Fruit fly (Drosophila melanogaster): ENCODE data around the gene Tsp66E.
A peak's percentile ranks its signal among the peaks of the same experiment; 100 is the strongest.

Tsp66E gene

DNA sequence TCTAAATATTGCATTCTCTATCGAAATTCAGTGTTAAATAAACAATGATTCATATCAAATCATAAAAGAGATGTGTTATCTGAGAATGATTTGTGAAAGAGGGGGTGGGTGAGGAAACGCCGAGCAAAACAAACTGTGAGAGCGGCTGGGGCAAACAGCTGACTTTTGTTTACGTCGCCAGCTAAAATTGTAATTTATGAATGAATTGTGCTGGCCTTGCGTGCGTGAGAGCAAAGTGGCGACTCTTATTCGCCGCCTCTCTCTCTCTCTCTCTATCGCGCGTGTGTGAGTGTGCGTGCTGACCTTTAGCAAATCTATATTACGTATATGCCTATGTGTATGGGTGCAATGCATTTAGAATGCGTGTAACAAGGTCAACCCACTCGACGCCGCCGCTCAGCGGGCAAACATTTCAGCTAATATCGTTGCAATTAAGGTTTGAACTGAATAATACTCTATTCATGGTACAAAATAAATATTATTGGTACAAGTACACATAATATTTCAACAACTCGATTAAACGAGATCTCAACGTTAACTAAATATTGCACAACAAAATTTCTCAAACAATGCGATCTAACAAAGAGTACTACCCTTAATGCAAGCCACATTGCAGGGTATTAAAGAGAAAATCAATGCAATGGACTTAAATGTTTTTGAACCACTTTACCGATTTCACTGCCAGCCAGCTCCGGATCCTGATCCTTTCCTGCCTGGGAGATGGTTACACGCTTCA is 66.5 kb downstream of the Tsp66E start (continued):
- TF ChIP-seq Smox (GFP tag; optimal IDR thresholded peaks at IDR 0.05) (no peak), topi (GFP tag; optimal IDR thresholded peaks at IDR 0.05) (peak; percentile 27), acj6 (GFP tag; optimal IDR thresholded peaks at IDR 0.05) (peak; percentile 46), lz (GFP tag; optimal IDR thresholded peaks at IDR 0.05) (peak; percentile 28), CG34406 (GFP tag; optimal IDR thresholded peaks at IDR 0.05) (peak; percentile 29), Gug (GFP tag; IDR thresholded peaks at IDR 0.05) (peak; percentile 54; the same call in 1 of the 2 replicates), Sox102F (GFP tag; optimal IDR thresholded peaks at IDR 0.05) (no peak), Eip75B (GFP tag; optimal IDR thresholded peaks at IDR 0.05) (no peak), CG11294 (GFP tag; IDR thresholded peaks at IDR 0.05) (peak; percentile 80; the same call in 1 of the 2 replicates), CG31627 (GFP tag; optimal IDR thresholded peaks at IDR 0.05) (peak; percentile 62), vri (GFP tag; optimal IDR thresholded peaks at IDR 0.05) (no peak), Met (GFP tag; optimal IDR thresholded peaks at IDR 0.05) (no peak), CG8119 (GFP tag; IDR thresholded peaks at IDR 0.05) (peak; percentile 72; the same call in 2 of the 3 replicates), esn (GFP tag; optimal IDR thresholded peaks at IDR 0.05) (peak; percentile 58), Sox15 (GFP tag; optimal IDR thresholded peaks at IDR 0.05) (no peak), OdsH (GFP tag; optimal IDR thresholded peaks at IDR 0.05) (peak; percentile 61), Eip78C (GFP tag) (peak; percentile 60), fd59A (GFP tag; optimal IDR thresholded peaks at IDR 0.05) (no peak), fkh (GFP tag; optimal IDR thresholded peaks at IDR 0.05) (peak; percentile 67), CG8632 (GFP tag; optimal IDR thresholded peaks at IDR 0.05) (peak; percentile 6), Ets21C (GFP tag; optimal IDR thresholded peaks at IDR 0.05) (no peak), Sox14 (GFP tag; optimal IDR thresholded peaks at IDR 0.05) (peak; percentile 40), achi (GFP tag; optimal IDR thresholded peaks at IDR 0.05) (peak; percentile 22), CG4318 (GFP tag; optimal IDR thresholded peaks at IDR 0.05) (no peak), fd85E (GFP tag; optimal IDR thresholded peaks at IDR 0.05) (no peak), CG6808 (GFP tag; optimal IDR thresholded peaks at IDR 0.05) (no peak), CG3032 (tag; optimal IDR thresholded peaks at IDR 0.05) (no peak), CG3919 (GFP tag; optimal IDR thresholded peaks at IDR 0.05) (no peak), CG10669 (GFP tag; optimal IDR thresholded peaks at IDR 0.05) (no peak)

- no peak for TF ChIP-seq ss (GFP tag; optimal IDR thresholded peaks at IDR 0.05)
- no peak for TF ChIP-seq salr (GFP tag; optimal IDR thresholded peaks at IDR 0.05)
- TF ChIP-seq svp (GFP tag): no peak
- TF ChIP-seq Blimp-1 (GFP tag; optimal IDR thresholded peaks at IDR 0.05): no peak
- no peak for TF ChIP-seq Hr4 (GFP tag; optimal IDR thresholded peaks at IDR 0.05)
- no peak for TF ChIP-seq CG10631 (GFP tag; optimal IDR thresholded peaks at IDR 0.05)
Measured at dm6 chr3L:8979780-8980179, 67.5 kb downstream of the Tsp66E start, which contains the start of gene CG5644. Gene CG5644 (minus strand): TSS chr3L:8979880.

DNA sequence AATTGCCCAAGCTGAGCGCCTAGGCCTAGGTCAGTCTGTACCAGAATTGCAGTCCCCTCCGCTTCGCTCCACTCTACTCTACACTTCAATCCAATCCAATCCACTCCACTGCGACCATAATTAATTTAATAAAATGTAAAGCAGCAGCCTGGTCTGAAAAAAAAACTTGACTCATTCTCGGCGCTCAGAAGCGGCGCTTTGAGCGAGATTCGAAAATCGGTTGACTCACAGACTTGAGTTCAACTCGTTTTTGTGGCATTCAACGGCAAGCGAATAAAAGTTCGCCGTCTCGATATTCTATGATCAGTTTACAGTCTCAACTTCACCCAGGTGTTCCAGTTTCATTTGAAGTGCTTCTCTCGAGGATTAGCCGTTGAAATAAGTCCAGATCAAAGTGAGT is 69.2 kb downstream of the Tsp66E start, which contains the start of gene CG13314:
Gene CG13314 (plus strand): TSS at position 301 of the 400 bp plus-strand sequence.
- TF ChIP-seq fkh (GFP tag; optimal IDR thresholded peaks at IDR 0.05) (no peak), ss (GFP tag; optimal IDR thresholded peaks at IDR 0.05) (no peak), esn (GFP tag; optimal IDR thresholded peaks at IDR 0.05) (no peak), CG6163 (GFP tag; IDR thresholded peaks at IDR 0.05) (no peak), CG3032 (tag; optimal IDR thresholded peaks at IDR 0.05) (no peak), CG6808 (GFP tag; optimal IDR thresholded peaks at IDR 0.05) (no peak), vri (GFP tag; optimal IDR thresholded peaks at IDR 0.05) (no peak), Gug (GFP tag; IDR thresholded peaks at IDR 0.05) (no peak)
